Worm (Caenorhabditis elegans) whole organism, L1 larva: ENCODE measurements around the gene Y37A1A.3.

ENCODE experiments used
- mab-9 ChIP-seq: fragments of 200-800 bp; sonication (Bioruptor generic); IDR thresholded peaks from 2 replicates; pipeline ENCODE4 v1.3.6; 2022; ENCODE audit warnings: missing genetic modification reagents, missing genetic modification characterization, missing compliant biosample characterization
- nhr-71 ChIP-seq: sonication (generic microtip); optimal IDR thresholded peaks from 2 replicates; lab custom pipeline; 2016; ENCODE audit warnings: mild to moderate bottlenecking, missing genetic modification characterization, moderate library complexity, missing compliant biosample characterization
- nhr-76 ChIP-seq: sonication (generic microtip); optimal IDR thresholded peaks from 2 replicates; lab custom pipeline; 2017; ENCODE audit warnings: missing biosample characterization, missing genetic modification characterization

DNA sequence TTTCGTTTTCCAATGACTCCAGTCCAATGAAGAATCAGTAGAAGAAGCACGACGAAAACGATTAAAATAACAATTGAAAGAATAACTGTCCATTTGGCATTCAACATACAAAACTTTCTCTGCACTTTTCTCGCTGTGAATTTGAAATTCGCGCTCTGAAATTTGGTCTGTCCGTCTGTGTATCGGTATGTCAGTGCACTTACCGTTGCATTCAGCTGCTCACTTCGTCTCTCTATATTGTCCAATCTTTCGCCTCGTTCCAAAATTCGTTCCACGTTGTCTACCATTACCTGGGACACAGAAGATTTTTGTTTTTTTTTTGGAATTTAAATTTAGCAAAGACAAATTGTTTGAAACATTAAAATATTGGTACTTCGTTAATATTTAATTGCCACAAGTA is 42.2 kb downstream of the Y37A1A.3 start:
- TF ChIP-seq nhr-71 (tag; lab: Kevin White, UChicago) = no peak
- TF ChIP-seq mab-9 (GFP tag; lab: Robert Waterston, UW) = no peak
- no peak for TF ChIP-seq nhr-76 (tag; lab: Kevin White, UChicago)
